Worm (Caenorhabditis elegans): ENCODE measurements around the gene F19G12.1.

F19G12.1 gene

ce11 chrX:1476005-1476404 is 45.2 kb downstream of the F19G12.1 start:
- no peak for TF ChIP-seq W03F9.2 (tag; optimal IDR thresholded peaks at IDR 0.05)
- TF ChIP-seq him-1 (tag; optimal IDR thresholded peaks at IDR 0.05), result no peak
- TF ChIP-seq dao-5 (tag; optimal IDR thresholded peaks at IDR 0.05), result no peak

- TF ChIP-seq dao-5 (tag; optimal IDR thresholded peaks at IDR 0.05), result no peak
- no peak for TF ChIP-seq W03F9.2 (tag; optimal IDR thresholded peaks at IDR 0.05)
- TF ChIP-seq him-1 (tag; optimal IDR thresholded peaks at IDR 0.05), result no peak
Observed at ce11 chrX:1477932-1478331, 47.1 kb downstream of the F19G12.1 start.

ce11 chrX:1478569-1478968 is 47.8 kb downstream of the F19G12.1 start:
- TF ChIP-seq him-1 (tag; optimal IDR thresholded peaks at IDR 0.05) (no peak), W03F9.2 (tag; optimal IDR thresholded peaks at IDR 0.05) (no peak), dao-5 (tag; optimal IDR thresholded peaks at IDR 0.05) (no peak)

- TF ChIP-seq dao-5 (tag; optimal IDR thresholded peaks at IDR 0.05) (no peak), him-1 (tag; optimal IDR thresholded peaks at IDR 0.05) (no peak), W03F9.2 (tag; optimal IDR thresholded peaks at IDR 0.05) (no peak)
Observed at ce11 chrX:1479190-1479589, 48.4 kb downstream of the F19G12.1 start, which contains the start of gene acly-1. Gene acly-1, plus strand, starts transcription at chrX:1479542.

ce11 chrX:1479637-1480036 is 48.8 kb downstream of the F19G12.1 start:
- TF ChIP-seq W03F9.2 (tag; optimal IDR thresholded peaks at IDR 0.05) (no peak), dao-5 (tag; optimal IDR thresholded peaks at IDR 0.05) (no peak), him-1 (tag; optimal IDR thresholded peaks at IDR 0.05) (no peak)

- TF ChIP-seq dao-5 (tag; optimal IDR thresholded peaks at IDR 0.05) (no peak), W03F9.2 (tag; optimal IDR thresholded peaks at IDR 0.05) (no peak), him-1 (tag; optimal IDR thresholded peaks at IDR 0.05) (no peak)
Observed at ce11 chrX:1480564-1480963, 49.8 kb downstream of the F19G12.1 start.

Measured in whole organism, L4/young adult.